Fruit fly (Drosophila melanogaster) whole organism, embryonic: ENCODE results near the gene CG11470.
A peak's percentile ranks its signal among the peaks of the same experiment; 100 is the strongest.

Source experiments
- Abd-B ChIP-seq: fragments of 200-800 bp; sonication (Bioruptor generic); optimal IDR thresholded peaks from 2 replicates; lab custom pipeline; 2018; ENCODE audit warnings: missing biosample characterization, mild to moderate bottlenecking, missing genetic modification characterization, moderate library complexity
- Atf6 ChIP-seq: fragments of 200-800 bp; sonication (Bioruptor generic); IDR thresholded peaks from 2 replicates; pipeline ENCODE4 v1.3.6; 2022; ENCODE audit warnings: missing biosample characterization, missing genetic modification characterization
- CG1024 ChIP-seq: fragments of 200-800 bp; sonication (Bioruptor generic); IDR thresholded peaks from 2 replicates; pipeline ENCODE4 v1.3.6; 2022; ENCODE audit warnings: missing biosample characterization, missing genetic modification characterization
- CG10979 ChIP-seq: fragments of 200-800 bp; sonication (Bioruptor generic); optimal IDR thresholded peaks from 2 replicates; lab custom pipeline; 2018; ENCODE audit warnings: missing biosample characterization, mild to moderate bottlenecking, missing genetic modification characterization, moderate library complexity
- CG11560 ChIP-seq: fragments of 200-800 bp; sonication (Bioruptor generic); IDR thresholded peaks from 3 replicates; pipeline ENCODE4 v1.3.6; 2022; ENCODE audit warnings: missing biosample characterization, missing genetic modification characterization
- CG12071 ChIP-seq: fragments of 200-800 bp; sonication (Bioruptor generic); optimal IDR thresholded peaks from 3 replicates; lab custom pipeline; 2018; ENCODE audit warnings: missing biosample characterization, mild to moderate bottlenecking, missing genetic modification characterization
- CG12391 ChIP-seq: fragments of 200-800 bp; sonication (Bioruptor generic); optimal IDR thresholded peaks from 3 replicates; lab custom pipeline; 2018; ENCODE audit warnings: missing biosample characterization, mild to moderate bottlenecking, missing genetic modification characterization, moderate library complexity
- CG1603 ChIP-seq: fragments of 200-800 bp; sonication (Bioruptor generic); optimal IDR thresholded peaks from 2 replicates; lab custom pipeline; 2019; ENCODE audit warnings: missing biosample characterization, mild to moderate bottlenecking, missing genetic modification characterization, moderate library complexity
- CG17612 ChIP-seq: fragments of 200-800 bp; sonication (Bioruptor generic); IDR thresholded peaks from 2 replicates; pipeline ENCODE4 v1.3.6; 2022; ENCODE audit warnings: missing biosample characterization, missing genetic modification characterization
- CG2889 ChIP-seq: fragments of 200-800 bp; sonication (Bioruptor generic); IDR thresholded peaks from 3 replicates; pipeline ENCODE4 v1.3.6; 2022; ENCODE audit warnings: missing biosample characterization, missing genetic modification characterization
- CG6683 ChIP-seq: fragments of 200-800 bp; sonication (Bioruptor generic); optimal IDR thresholded peaks from 2 replicates; lab custom pipeline; 2017; ENCODE audit warnings: missing biosample characterization, mild to moderate bottlenecking, missing genetic modification characterization, missing genetic modification reagents
- CG9609 ChIP-seq: fragments of 200-800 bp; sonication (Bioruptor generic); optimal IDR thresholded peaks from 3 replicates; lab custom pipeline; 2016; ENCODE audit warnings: missing biosample characterization, missing genetic modification characterization
- E2f1 ChIP-seq: fragments of 200-800 bp; sonication (Bioruptor generic); IDR thresholded peaks from 2 replicates; pipeline ENCODE4 v1.3.6; 2022; ENCODE audit warnings: missing biosample characterization, missing genetic modification characterization
- E2f2 ChIP-seq: fragments of 200-800 bp; sonication (Bioruptor generic); IDR thresholded peaks from 2 replicates; pipeline ENCODE4 v1.3.6; 2022; ENCODE audit warnings: missing biosample characterization, missing genetic modification characterization
- Hey ChIP-seq: fragments of 200-800 bp; sonication (Bioruptor generic); optimal IDR thresholded peaks from 3 replicates; lab custom pipeline; 2018; ENCODE audit warnings: missing biosample characterization, mild to moderate bottlenecking, missing genetic modification characterization
- Hmx ChIP-seq: fragments of 200-800 bp; sonication (Bioruptor generic); optimal IDR thresholded peaks from 2 replicates; lab custom pipeline; 2016; ENCODE audit warnings: missing biosample characterization, missing genetic modification characterization
- Hr51 ChIP-seq, 2 experiments: fragments of 200-800 bp; sonication (Bioruptor generic); optimal IDR thresholded peaks; 2 replicates in 1 of 2; 3 replicates in 1 of 2; lab custom pipeline; 2016 to 2018; ENCODE audit warnings: missing biosample characterization in 2 of 2, missing genetic modification characterization in 2 of 2, mild to moderate bottlenecking in 1 of 2, moderate library complexity in 1 of 2
- Med ChIP-seq: fragments of 200-800 bp; sonication (Bioruptor generic); peaks from one replicate; lab custom pipeline; 2016; ENCODE audit warnings: missing biosample characterization, missing genetic modification characterization, mild to moderate bottlenecking, inconsistent platforms, moderate library complexity
- NC2α ChIP-seq: fragments of 200-800 bp; sonication (Bioruptor generic); optimal IDR thresholded peaks from 2 replicates; lab custom pipeline; 2016; ENCODE audit warnings: missing biosample characterization, missing genetic modification characterization
- Nf-YC ChIP-seq: fragments of 200-800 bp; optimal IDR thresholded peaks from 3 replicates; lab custom pipeline; 2019; ENCODE audit warnings: missing biosample characterization, mild to moderate bottlenecking, missing genetic modification characterization, moderate library complexity
- PHDP ChIP-seq: fragments of 200-800 bp; sonication (Bioruptor generic); optimal IDR thresholded peaks from 3 replicates; lab custom pipeline; 2018; ENCODE audit warnings: missing biosample characterization, mild to moderate bottlenecking, missing genetic modification characterization, moderate library complexity
- Tbp ChIP-seq: fragments of >200 bp; optimal IDR thresholded peaks from 2 replicates; lab custom pipeline; 2018; ENCODE audit warnings: missing biosample characterization, missing genetic modification characterization
- Trl ChIP-seq, 3 experiments: fragments of >200 bp in 2 of 3; fragments of 200-800 bp in 1 of 3; sonication (Bioruptor generic) in 1 of 3; optimal IDR thresholded peaks; 2 replicates in 1 of 3; 3 replicates in 2 of 3; lab custom pipeline; 2016 to 2017; ENCODE audit warnings: missing biosample characterization in 1 of 3, missing genetic modification characterization in 1 of 3
- Usf ChIP-seq: fragments of 200-800 bp; sonication (Bioruptor generic); optimal IDR thresholded peaks from 2 replicates; lab custom pipeline; 2017; ENCODE audit warnings: missing genotype, missing biosample characterization, missing genetic modification characterization
- Xrp1 ChIP-seq: fragments of 200-800 bp; sonication (Bioruptor generic); IDR thresholded peaks from 2 replicates; pipeline ENCODE4 v1.3.6; 2022; ENCODE audit warnings: missing biosample characterization, missing genetic modification characterization
- aop ChIP-seq: fragments of 200-800 bp; sonication (Bioruptor generic); IDR thresholded peaks from 2 replicates; pipeline ENCODE4 v1.3.6; 2022; ENCODE audit warnings: missing biosample characterization, missing genetic modification characterization
- ara ChIP-seq: fragments of 200-800 bp; sonication (Bioruptor generic); IDR thresholded peaks from 2 replicates; pipeline ENCODE4 v1.3.6; 2022; ENCODE audit warnings: missing biosample characterization, missing genetic modification characterization
- ase ChIP-seq: fragments of 200-800 bp; sonication (Bioruptor generic); IDR thresholded peaks from 3 replicates; pipeline ENCODE4 v1.3.6; 2022; ENCODE audit warnings: missing biosample characterization, missing genetic modification characterization
- ato ChIP-seq: fragments of 200-800 bp; sonication (Bioruptor generic); IDR thresholded peaks from 2 replicates; pipeline ENCODE4 v1.3.6; 2022; ENCODE audit warnings: missing biosample characterization, missing genetic modification characterization; ENCODE audit not compliant: partially characterized antibody
- chm ChIP-seq: fragments of 200-800 bp; sonication (Bioruptor generic); IDR thresholded peaks from 2 replicates; pipeline ENCODE4 v1.3.6; 2022; ENCODE audit warnings: missing biosample characterization, missing genetic modification characterization
- da ChIP-seq: fragments of 200-800 bp; sonication (Bioruptor generic); optimal IDR thresholded peaks from 2 replicates; lab custom pipeline; 2016; ENCODE audit warnings: missing biosample characterization, missing genetic modification characterization
- dmrt11E ChIP-seq: fragments of 200-800 bp; sonication (Bioruptor generic); optimal IDR thresholded peaks from 3 replicates; lab custom pipeline; 2018; ENCODE audit warnings: missing biosample characterization, mild to moderate bottlenecking, missing genetic modification characterization, moderate library complexity
- grau ChIP-seq: fragments of 200-800 bp; optimal IDR thresholded peaks from 3 replicates; lab custom pipeline; 2019; ENCODE audit warnings: missing biosample characterization, mild to moderate bottlenecking, missing genetic modification characterization, moderate library complexity
- ind ChIP-seq: fragments of 200-800 bp; sonication (Bioruptor generic); optimal IDR thresholded peaks from 3 replicates; lab custom pipeline; 2016; ENCODE audit warnings: missing biosample characterization, missing genetic modification characterization
- lilli ChIP-seq: fragments of 200-800 bp; sonication (Bioruptor generic); optimal IDR thresholded peaks from 3 replicates; lab custom pipeline; 2016; ENCODE audit warnings: missing biosample characterization, missing genetic modification characterization
- lola ChIP-seq, 3 experiments: fragments of >200 bp in 2 of 3; fragments of 200-800 bp in 1 of 3; sonication (Bioruptor generic) in 1 of 3; optimal IDR thresholded peaks; 2 replicates each; lab custom pipeline; 2017 to 2019; ENCODE audit warnings: missing biosample characterization in 3 of 3, missing genetic modification characterization in 3 of 3, mild to moderate bottlenecking in 1 of 3, moderate library complexity in 1 of 3
- mirr ChIP-seq: fragments of 200-800 bp; sonication (Bioruptor generic); optimal IDR thresholded peaks from 3 replicates; lab custom pipeline; 2018; ENCODE audit warnings: missing biosample characterization, mild to moderate bottlenecking, missing genetic modification characterization
- oc ChIP-seq: fragments of 200-800 bp; sonication (Bioruptor generic); optimal IDR thresholded peaks from 2 replicates; lab custom pipeline; 2018; ENCODE audit warnings: missing biosample characterization, mild to moderate bottlenecking, missing genetic modification characterization, moderate library complexity
- phol ChIP-seq: fragments of 200-800 bp; sonication (Bioruptor generic); optimal IDR thresholded peaks from 3 replicates; lab custom pipeline; 2018; ENCODE audit warnings: missing biosample characterization, mild to moderate bottlenecking, missing genetic modification characterization, moderate library complexity
- tin ChIP-seq: fragments of 200-800 bp; sonication (Bioruptor generic); optimal IDR thresholded peaks from 3 replicates; lab custom pipeline; 2016; ENCODE audit warnings: missing biosample characterization, missing genetic modification characterization
- tll ChIP-seq, 2 experiments: fragments of 200-800 bp in 1 of 2; fragments of >200 bp in 1 of 2; sonication (Bioruptor generic) in 1 of 2; optimal IDR thresholded peaks; 2 replicates each; lab custom pipeline; 2017 to 2019; ENCODE audit warnings: missing biosample characterization in 2 of 2, missing genetic modification characterization in 2 of 2, mild to moderate bottlenecking in 1 of 2, moderate library complexity in 1 of 2
- tup ChIP-seq: fragments of 200-800 bp; sonication (Bioruptor generic); optimal IDR thresholded peaks from 2 replicates; lab custom pipeline; 2016; ENCODE audit warnings: missing biosample characterization, mild to moderate bottlenecking, missing genetic modification characterization, moderate library complexity

Gene CG11470

DNA sequence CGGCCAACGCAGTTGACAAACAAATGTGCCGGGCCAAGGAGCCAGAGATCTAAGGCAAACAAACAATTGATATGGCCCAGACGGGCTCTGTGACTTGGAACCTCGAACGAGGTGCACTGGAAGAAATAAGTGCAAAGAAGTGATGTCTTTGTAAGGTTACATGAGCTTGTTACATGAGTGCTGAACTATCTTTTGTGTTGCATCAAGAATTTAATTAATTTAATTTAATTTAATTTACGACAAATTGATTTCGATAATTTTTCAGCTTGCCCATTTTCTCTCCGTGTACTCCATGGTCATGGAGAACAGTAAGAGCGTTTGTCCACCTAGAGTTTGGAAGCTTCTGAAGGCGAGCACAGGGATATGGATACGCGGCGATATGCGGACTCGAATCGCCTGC lies 39.6 kb downstream of the CG11470 start (continued):
- TF ChIP-seq ara (GFP tag; lab: Robert Waterston, UW) (peak; percentile 32; the same call in 1 of the 2 replicates), E2f2 (no peak), CG12391 (tag; lab: Kevin White, UChicago) (peak; percentile 11), oc (no peak), aop (GFP tag; lab: Robert Waterston, UW) (no peak), CG9609 (no peak), tup (no peak), ato (GFP tag; lab: Robert Waterston, UW) (no peak), Abd-B (no peak), Hmx (no peak), phol (tag; lab: Kevin White, UChicago) (peak; percentile 27), E2f1 (GFP tag; lab: Robert Waterston, UW) (no peak), Hey (tag; lab: Kevin White, UChicago) (no peak), CG12071 (GFP tag; lab: Kevin White, UChicago) (no peak), tin (GFP tag; lab: Kevin White, UChicago) (peak; percentile 23), CG1024 (GFP tag; lab: Robert Waterston, UW) (no peak), Med (GFP tag; lab: Kevin White, UChicago) (peak; percentile 67), ind (GFP tag; lab: Kevin White, UChicago) (no peak), NC2α (GFP tag; lab: Kevin White, UChicago) (no peak), CG10979 (peak; percentile 39), Usf (GFP tag; lab: Kevin White, UChicago) (peak; percentile 9), Hr51 (GFP tag; optimal IDR thresholded peaks at IDR 0.05; lab: Kevin White, UChicago) (no peak), dmrt11E (tag; lab: Kevin White, UChicago) (peak; percentile 68), grau (no peak), chm (GFP tag; lab: Robert Waterston, UW) (no peak), Xrp1 (GFP tag; lab: Robert Waterston, UW) (peak; percentile 47), CG17612 (GFP tag; lab: Robert Waterston, UW) (no peak), mirr (no peak), Nf-YC (tag; lab: Kevin White, UChicago) (no peak), PHDP (tag; lab: Kevin White, UChicago) (no peak), tll (GFP tag; optimal IDR thresholded peaks at IDR 0.05; lab: Kevin White, UChicago) (no peak), Trl (optimal IDR thresholded peaks at IDR 0.05; lab: Kevin White, UChicago) (no peak), Trl (GFP tag; optimal IDR thresholded peaks at IDR 0.05; lab: Kevin White, UChicago) (peak; percentile 19), Atf6 (GFP tag; lab: Robert Waterston, UW) (no peak), lola (GFP tag; optimal IDR thresholded peaks at IDR 0.05; lab: Kevin White, UChicago) (peak in 1 of 3 experiments; percentile 11), CG1603 (tag; lab: Kevin White, UChicago) (peak; percentile 53), ase (GFP tag; lab: Robert Waterston, UW) (no peak), lilli (GFP tag; lab: Kevin White, UChicago) (no peak), da (no peak), CG6683 (no peak), Tbp (GFP tag; lab: Kevin White, UChicago) (no peak), CG2889 (GFP tag; lab: Robert Waterston, UW) (no peak), CG11560 (tag; lab: Robert Waterston, UW) (no peak)
